Worm (Caenorhabditis elegans) whole organism, young adult: ENCODE measurements around the gene Y46H3D.1.

Experiments
- C06A6.2 ChIP-seq: fragments of 200-800 bp; sonication (Bioruptor generic); conservative IDR thresholded peaks from 2 replicates; pipeline ENCODE4 v1.3.6; 2022; ENCODE audit warnings: missing genetic modification characterization, missing compliant biosample characterization
- F23B12.7 ChIP-seq: sonication (generic microtip); optimal IDR thresholded peaks from 2 replicates; lab custom pipeline; 2017; ENCODE audit warnings: missing genetic modification characterization, mild to moderate bottlenecking, missing compliant biosample characterization, antibody characterized with exemption, moderate library complexity; ENCODE audit not compliant: insufficient read depth
- F37B4.10 ChIP-seq: fragments of 200-800 bp; sonication (Bioruptor generic); IDR thresholded peaks from 2 replicates; pipeline ENCODE4 v1.3.6; 2022; ENCODE audit warnings: missing genetic modification characterization, missing compliant biosample characterization
- F49E8.2 ChIP-seq: sonication (generic microtip); optimal IDR thresholded peaks from 3 replicates; lab custom pipeline; 2017; ENCODE audit warnings: missing genetic modification characterization, mild to moderate bottlenecking, missing compliant biosample characterization, antibody characterized with exemption, moderate library complexity; ENCODE audit not compliant: insufficient read depth
- F57A8.1 ChIP-seq: fragments of 200-800 bp; sonication (Bioruptor generic); optimal IDR thresholded peaks from 2 replicates; lab custom pipeline; 2018; ENCODE audit warnings: mild to moderate bottlenecking, missing genetic modification characterization, moderate library complexity, missing compliant biosample characterization
- K11D2.4 ChIP-seq: fragments of 200-800 bp; sonication (Bioruptor generic); IDR thresholded peaks from 2 replicates; pipeline ENCODE4 v1.3.6; 2022; ENCODE audit warnings: missing genetic modification reagents, missing genetic modification characterization, missing compliant biosample characterization
- T07F8.4 ChIP-seq: sonication (generic microtip); optimal IDR thresholded peaks from 2 replicates; lab custom pipeline; 2016; ENCODE audit warnings: mild to moderate bottlenecking, missing genetic modification characterization, moderate library complexity, missing compliant biosample characterization
- Y53F4B.3 ChIP-seq: fragments of 200-800 bp; sonication (Bioruptor generic); IDR thresholded peaks from 2 replicates; pipeline ENCODE4 v1.3.6; 2022; ENCODE audit warnings: missing genetic modification reagents, missing genetic modification characterization, missing compliant biosample characterization
- Y79H2A.3 ChIP-seq: fragments of 200-800 bp; sonication (Bioruptor generic); conservative IDR thresholded peaks from 2 replicates; pipeline ENCODE4 v1.3.6; 2022; ENCODE audit warnings: missing genetic modification reagents, missing genetic modification characterization, missing compliant biosample characterization
- ama-1 ChIP-seq, 3 experiments: fragments of 150-350 bp in 1 of 3; sonication (generic microtip) in 2 of 3; optimal IDR thresholded peaks; 2 replicates each; lab custom pipeline; 2014 to 2018; ENCODE audit warnings: missing biosample characterization in 2 of 3, missing genetic modification characterization in 2 of 3, missing genetic modification reagents in 2 of 3
- aptf-3 ChIP-seq: fragments of 200-800 bp; sonication (Bioruptor generic); IDR thresholded peaks from 2 replicates; pipeline ENCODE4 v1.3.6; 2022; ENCODE audit warnings: missing genetic modification characterization, missing compliant biosample characterization
- bed-1 ChIP-seq: fragments of 200-800 bp; sonication (Bioruptor generic); IDR thresholded peaks from 2 replicates; pipeline ENCODE4 v1.3.6; 2022; ENCODE audit warnings: missing genetic modification reagents, missing genetic modification characterization, missing compliant biosample characterization
- bed-2 ChIP-seq: fragments of 200-800 bp; sonication (Bioruptor generic); IDR thresholded peaks from 2 replicates; pipeline ENCODE4 v1.3.6; 2022; ENCODE audit warnings: missing genetic modification reagents, missing genetic modification characterization, missing compliant biosample characterization
- cebp-2 ChIP-seq: fragments of 200-800 bp; sonication (Bioruptor generic); IDR thresholded peaks from 2 replicates; pipeline ENCODE4 v1.3.6; 2022; ENCODE audit warnings: missing genetic modification characterization, missing compliant biosample characterization
- ceh-91 ChIP-seq: fragments of 200-800 bp; sonication (Bioruptor generic); IDR thresholded peaks from 2 replicates; pipeline ENCODE4 v1.3.6; 2022; ENCODE audit warnings: missing genetic modification reagents, missing genetic modification characterization, missing compliant biosample characterization
- die-1 ChIP-seq: sonication (generic microtip); optimal IDR thresholded peaks from 2 replicates; lab custom pipeline; 2016; ENCODE audit warnings: missing genotype, mild to moderate bottlenecking, missing genetic modification characterization, missing compliant biosample characterization
- efl-1 ChIP-seq: fragments of 150-350 bp; optimal IDR thresholded peaks from 2 replicates; lab custom pipeline; 2014; ENCODE audit warnings: missing biosample characterization, missing genetic modification reagents, missing genetic modification characterization
- gei-17 ChIP-seq: fragments of 200-800 bp; sonication (Bioruptor generic); optimal IDR thresholded peaks from 2 replicates; lab custom pipeline; 2018; ENCODE audit warnings: mild to moderate bottlenecking, missing genetic modification characterization, missing compliant biosample characterization
- hlh-12 ChIP-seq: sonication (generic microtip); optimal IDR thresholded peaks from 2 replicates; lab custom pipeline; 2016; ENCODE audit warnings: missing genetic modification characterization, missing compliant biosample characterization
- hlh-26 ChIP-seq: fragments of 200-800 bp; sonication (Bioruptor generic); conservative IDR thresholded peaks from 2 replicates; pipeline ENCODE4 v1.3.6; 2022; ENCODE audit warnings: missing genetic modification reagents, missing genetic modification characterization, missing compliant biosample characterization
- lin-26 ChIP-seq: fragments of 200-800 bp; sonication (Bioruptor generic); IDR thresholded peaks from 2 replicates; pipeline ENCODE4 v1.3.6; 2022; ENCODE audit warnings: missing genetic modification reagents, missing genetic modification characterization, missing compliant biosample characterization
- lin-35 ChIP-seq, 3 experiments: fragments of 150-350 bp in 2 of 3; sonication (generic microtip) in 1 of 3; optimal IDR thresholded peaks; 2 replicates each; lab custom pipeline; 2014 to 2018; ENCODE audit warnings: missing biosample characterization in 3 of 3, missing genetic modification characterization in 3 of 3, missing genetic modification reagents in 3 of 3
- lsl-1 ChIP-seq: fragments of 200-800 bp; sonication (Bioruptor generic); optimal IDR thresholded peaks from 2 replicates; lab custom pipeline; 2018; ENCODE audit warnings: mild to moderate bottlenecking, missing genetic modification characterization, moderate library complexity, missing compliant biosample characterization
- lsy-27 ChIP-seq: sonication (generic microtip); optimal IDR thresholded peaks from 2 replicates; lab custom pipeline; 2017; ENCODE audit warnings: missing genetic modification characterization, mild to moderate bottlenecking, missing compliant biosample characterization, antibody characterized with exemption, missing genotype, borderline replicate concordance; ENCODE audit not compliant: insufficient read depth
- madf-8 ChIP-seq: fragments of 200-800 bp; sonication (Bioruptor generic); conservative IDR thresholded peaks from 2 replicates; pipeline ENCODE4 v1.3.6; 2022; ENCODE audit warnings: missing genetic modification reagents, missing genetic modification characterization, missing compliant biosample characterization
- mes-4 ChIP-seq: sonication (generic microtip); optimal IDR thresholded peaks from 2 replicates; lab custom pipeline; 2016; ENCODE audit warnings: missing genotype, missing genetic modification characterization, missing compliant biosample characterization
- nhr-80 ChIP-seq: sonication (generic microtip); optimal IDR thresholded peaks from 2 replicates; lab custom pipeline; 2016; ENCODE audit warnings: missing genetic modification characterization, missing compliant biosample characterization
- nhr-90 ChIP-seq: sonication (generic microtip); optimal IDR thresholded peaks from 2 replicates; lab custom pipeline; 2016; ENCODE audit warnings: missing genotype, mild to moderate bottlenecking, missing genetic modification characterization, missing compliant biosample characterization
- pbrm-1 ChIP-seq: fragments of 200-800 bp; sonication (Bioruptor generic); IDR thresholded peaks from 2 replicates; pipeline ENCODE4 v1.3.6; 2022; ENCODE audit warnings: missing genetic modification reagents, missing genetic modification characterization, missing compliant biosample characterization
- somi-1 ChIP-seq: fragments of 200-800 bp; sonication (Bioruptor generic); optimal IDR thresholded peaks from 2 replicates; lab custom pipeline; 2018; ENCODE audit warnings: mild to moderate bottlenecking, missing genetic modification characterization, missing compliant biosample characterization
- tlf-1 ChIP-seq: fragments of 200-800 bp; sonication (Bioruptor generic); optimal IDR thresholded peaks from 2 replicates; lab custom pipeline; 2018; ENCODE audit warnings: mild to moderate bottlenecking, missing genetic modification characterization, missing compliant biosample characterization
- xnd-1 ChIP-seq: sonication (generic microtip); optimal IDR thresholded peaks from 2 replicates; lab custom pipeline; 2016; ENCODE audit warnings: missing genotype, missing genetic modification reagents, missing genetic modification characterization, missing compliant biosample characterization
- zfh-2 ChIP-seq: fragments of 200-800 bp; sonication (Bioruptor generic); conservative IDR thresholded peaks from 2 replicates; pipeline ENCODE4 v1.3.6; 2022; ENCODE audit warnings: missing genetic modification reagents, missing genetic modification characterization, missing compliant biosample characterization
- ztf-3 ChIP-seq: fragments of 200-800 bp; sonication (Bioruptor generic); optimal IDR thresholded peaks from 2 replicates; lab custom pipeline; 2018; ENCODE audit warnings: mild to moderate bottlenecking, missing genetic modification characterization, missing compliant biosample characterization
- ztf-6 ChIP-seq: fragments of 200-800 bp; sonication (Bioruptor generic); IDR thresholded peaks from 2 replicates; pipeline ENCODE4 v1.3.6; 2022; ENCODE audit warnings: missing genetic modification reagents, missing genetic modification characterization, missing compliant biosample characterization

Gene Y46H3D.1

DNA sequence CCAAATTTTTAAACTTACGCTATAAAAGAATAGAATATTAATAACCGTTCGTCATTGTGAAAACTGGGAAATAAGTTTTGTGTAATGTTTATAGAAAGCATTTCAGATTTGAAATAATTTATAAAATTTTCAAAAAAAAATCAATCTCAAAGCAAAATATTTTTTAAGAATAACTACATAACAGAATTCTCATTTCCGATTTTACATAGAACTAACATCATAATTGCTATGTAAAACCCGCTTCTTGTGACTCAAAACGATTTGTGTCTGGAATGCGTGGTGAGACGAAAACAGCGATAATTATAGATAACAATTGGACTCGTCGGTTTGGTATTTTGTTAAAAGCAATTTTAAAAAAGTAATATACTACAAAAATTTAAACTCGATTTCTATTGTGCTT, 38.5 kb downstream of the Y46H3D.1 start, which contains the start of gene srw-91:
Gene srw-91, minus strand, starts transcription at position 101 of the 400 bp plus-strand sequence.
- TF ChIP-seq aptf-3 (GFP tag; lab: Robert Waterston, UW) (no peak), lin-35 (GFP tag; optimal IDR thresholded peaks at IDR 0.05; lab: Kevin White, UChicago) (no peak), madf-8 (GFP tag; lab: Robert Waterston, UW) (no peak), ztf-3 (no peak), ceh-91 (GFP tag; lab: Robert Waterston, UW) (no peak), F57A8.1 (GFP tag; lab: Kevin White, UChicago) (no peak), lin-26 (no peak), nhr-90 (tag; lab: Kevin White, UChicago) (no peak), bed-1 (GFP tag; lab: Robert Waterston, UW) (no peak), K11D2.4 (GFP tag; lab: Robert Waterston, UW) (no peak), F49E8.2 (tag; lab: Kevin White, UChicago) (no peak), hlh-26 (GFP tag; lab: Robert Waterston, UW) (no peak), tlf-1 (GFP tag; lab: Kevin White, UChicago) (no peak), F23B12.7 (tag; lab: Kevin White, UChicago) (no peak), hlh-12 (no peak), Y53F4B.3 (no peak), efl-1 (no peak), mes-4 (tag; lab: Kevin White, UChicago) (no peak), C06A6.2 (GFP tag; lab: Robert Waterston, UW) (no peak), T07F8.4 (tag; lab: Kevin White, UChicago) (no peak)
- TF ChIP-seq, all 124 proteins: peak for 0

DNA sequence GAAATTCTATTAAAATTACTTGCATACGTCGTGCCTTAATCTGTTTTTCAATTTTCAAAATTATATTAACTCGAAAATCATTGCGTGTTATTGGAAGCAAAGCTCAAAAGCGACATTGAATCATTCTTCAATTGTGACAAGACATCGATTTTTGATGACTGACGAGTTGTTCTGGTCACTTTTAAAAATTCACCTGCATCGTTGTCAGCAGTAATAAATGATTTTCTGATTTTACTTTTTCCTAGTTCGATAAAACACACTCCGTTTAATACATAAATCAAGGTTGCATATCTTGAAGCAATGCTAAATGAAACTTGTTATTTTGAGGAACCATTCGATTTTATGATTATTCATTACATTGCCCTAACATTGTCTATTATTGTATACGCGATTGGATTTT, 40.0 kb downstream of the Y46H3D.1 start, which contains the start of gene srh-3:
Gene srh-3, plus strand, starts transcription at position 301 of the 400 bp plus-strand sequence.
- TF ChIP-seq ztf-6 (no peak), nhr-80 (tag; lab: Kevin White, UChicago) (no peak)

DNA sequence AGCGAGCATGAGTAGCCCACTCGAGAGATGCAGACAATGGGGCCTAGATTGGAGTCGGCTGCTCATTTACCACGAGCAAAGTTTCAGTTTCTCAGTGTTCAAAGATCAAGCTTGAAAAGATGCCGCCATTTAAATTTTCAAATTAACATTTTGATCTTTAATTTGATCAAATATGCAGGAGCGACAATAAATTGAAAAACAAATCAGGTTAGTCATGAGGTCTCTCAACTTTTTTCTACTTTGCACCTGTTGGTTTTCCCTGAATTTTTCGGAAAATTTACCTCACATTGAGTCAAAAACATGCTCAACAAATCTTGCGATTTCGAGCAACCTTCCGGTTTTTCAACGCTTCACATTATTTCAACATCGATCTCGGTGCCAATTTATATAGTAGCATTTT, 43.0 kb downstream of the Y46H3D.1 start, which contains the start of gene srh-5:
Gene srh-5, plus strand, starts transcription at position 301 of the 400 bp plus-strand sequence.
- TF ChIP-seq die-1 (tag; lab: Kevin White, UChicago) = no peak
- no peak for TF ChIP-seq cebp-2 (GFP tag; lab: Robert Waterston, UW)
- no peak for TF ChIP-seq lsy-27
- TF ChIP-seq bed-1 (GFP tag; lab: Robert Waterston, UW) = no peak
- no peak for TF ChIP-seq hlh-26 (GFP tag; lab: Robert Waterston, UW)
- TF ChIP-seq lsl-1 = no peak
- no peak for TF ChIP-seq zfh-2 (GFP tag; lab: Robert Waterston, UW)
- TF ChIP-seq somi-1 (GFP tag; lab: Kevin White, UChicago) = no peak
- TF ChIP-seq gei-17 (GFP tag; lab: Kevin White, UChicago) = no peak
- TF ChIP-seq ama-1 (optimal IDR thresholded peaks at IDR 0.05; lab: Kevin White, UChicago) = no peak
- TF ChIP-seq ama-1 (GFP tag; optimal IDR thresholded peaks at IDR 0.05; lab: Kevin White, UChicago) = no peak
- TF ChIP-seq Y79H2A.3 (GFP tag; lab: Robert Waterston, UW) = no peak
- no peak for TF ChIP-seq F37B4.10 (GFP tag; lab: Robert Waterston, UW)
- TF ChIP-seq xnd-1 (tag; lab: Kevin White, UChicago) = no peak
- no peak for TF ChIP-seq bed-2 (GFP tag; lab: Robert Waterston, UW)
- TF ChIP-seq F23B12.7 (tag; lab: Kevin White, UChicago) = no peak
- TF ChIP-seq pbrm-1 (GFP tag; lab: Robert Waterston, UW) = no peak
- TF ChIP-seq, all 124 proteins: peak for 0
